Worm (Caenorhabditis elegans) whole organism, L3 larva: ENCODE data around the gene F49F1.10.
A peak's percentile ranks its signal among the peaks of the same experiment; 100 is the strongest.

Experiments
- ZK546.5 ChIP-seq: sonication (generic microtip); optimal IDR thresholded peaks from 2 replicates; lab custom pipeline; 2017; ENCODE audit warnings: missing biosample characterization, missing genetic modification characterization
- ceh-9 ChIP-seq: sonication (generic microtip); optimal IDR thresholded peaks from 2 replicates; lab custom pipeline; 2018; ENCODE audit warnings: missing biosample characterization, missing genetic modification characterization
- elt-2 ChIP-seq: sonication (generic microtip); optimal IDR thresholded peaks from 2 replicates; lab custom pipeline; 2016; ENCODE audit warnings: missing genetic modification reagents, mild to moderate bottlenecking, missing genetic modification characterization, missing compliant biosample characterization
- nhr-11 ChIP-seq: fragments of 150-350 bp; optimal IDR thresholded peaks from 2 replicates; lab custom pipeline; 2014; ENCODE audit warnings: missing biosample characterization, missing genetic modification characterization
- nhr-237 ChIP-seq: fragments of 150-350 bp; optimal IDR thresholded peaks from 2 replicates; lab custom pipeline; 2014; ENCODE audit warnings: missing biosample characterization, missing genetic modification characterization
- sea-2 ChIP-seq: fragments of 150-350 bp; sonication (generic microtip); optimal IDR thresholded peaks from 4 replicates; lab custom pipeline; 2014; ENCODE audit warnings: missing biosample characterization, missing genetic modification reagents, missing genetic modification characterization
- unc-39 ChIP-seq: sonication (generic microtip); optimal IDR thresholded peaks from 4 replicates; lab custom pipeline; 2017; ENCODE audit warnings: missing biosample characterization, missing genetic modification characterization
- unc-62 ChIP-seq: fragments of 150-350 bp; sonication (generic microtip); optimal IDR thresholded peaks from 4 replicates; lab custom pipeline; 2014; ENCODE audit warnings: missing biosample characterization, missing genetic modification reagents, missing genetic modification characterization
- ztf-4 ChIP-seq: fragments of 150-350 bp; optimal IDR thresholded peaks from 2 replicates; lab custom pipeline; 2014; ENCODE audit warnings: missing biosample characterization, missing genetic modification characterization

ce11 chrIV:4121055-4121454 is 17.9 kb downstream of the F49F1.10 start:
- TF ChIP-seq ceh-9 (tag; lab: Kevin White, UChicago) (no peak), ztf-4 (tag; lab: Kevin White, UChicago) (no peak), nhr-11 (tag; lab: Kevin White, UChicago) (no peak), unc-62 (GFP tag; lab: Kevin White, UChicago) (no peak), elt-2 (peak; percentile 77), nhr-237 (tag; lab: Kevin White, UChicago) (no peak), unc-39 (tag; lab: Kevin White, UChicago) (no peak), sea-2 (GFP tag; lab: Kevin White, UChicago) (no peak), ZK546.5 (tag; lab: Kevin White, UChicago) (no peak)
